Fruit fly (Drosophila melanogaster): Measurements from ENCODE around the gene osi.

- TF ChIP-seq psq (GFP tag; optimal IDR thresholded peaks at IDR 0.05) (no peak), sv (GFP tag; optimal IDR thresholded peaks at IDR 0.05) (no peak), h (GFP tag; optimal IDR thresholded peaks at IDR 0.05) (no peak), GATAd (GFP tag; optimal IDR thresholded peaks at IDR 0.05) (no peak), OdsH (GFP tag; optimal IDR thresholded peaks at IDR 0.05) (no peak), Hnf4 (GFP tag; optimal IDR thresholded peaks at IDR 0.05) (no peak), CG32264 (GFP tag; optimal IDR thresholded peaks at IDR 0.05) (no peak), jim (GFP tag; optimal IDR thresholded peaks at IDR 0.05) (no peak), HLH106 (tag; optimal IDR thresholded peaks at IDR 0.05) (no peak), br (GFP tag; optimal IDR thresholded peaks at IDR 0.05) (no peak), Vsx2 (GFP tag; optimal IDR thresholded peaks at IDR 0.05; ENCODE audit: partially characterized antibody) (no peak)
Measured at dm6 chr2L:16889608-16890007, 1.8 kb upstream of the osi start, which contains the start of gene CG42556.
